Fruit fly (Drosophila melanogaster) whole organism, embryonic: ENCODE results near the gene Or85a.

Experiments
- Atf6 ChIP-seq: fragments of 200-800 bp; sonication (Bioruptor generic); IDR thresholded peaks from 2 replicates; pipeline ENCODE4 v1.3.6; 2022; ENCODE audit warnings: missing biosample characterization, missing genetic modification characterization
- B-H1 ChIP-seq: fragments of 200-800 bp; sonication (Bioruptor generic); IDR thresholded peaks from 3 replicates; pipeline ENCODE4 v1.3.6; 2022; ENCODE audit warnings: missing biosample characterization, missing genetic modification characterization
- Blimp-1 ChIP-seq: fragments of 200-800 bp; sonication (Bioruptor generic); optimal IDR thresholded peaks from 3 replicates; lab custom pipeline; 2018; ENCODE audit warnings: missing biosample characterization, missing genetic modification characterization, mild to moderate bottlenecking, moderate library complexity, missing genetic modification reagents
- CG10267 ChIP-seq: fragments of 200-800 bp; sonication (Bioruptor generic); optimal IDR thresholded peaks from 2 replicates; lab custom pipeline; 2018; ENCODE audit warnings: missing biosample characterization, mild to moderate bottlenecking, missing genetic modification characterization, moderate library complexity
- CG11398 ChIP-seq: fragments of 200-800 bp; sonication (Bioruptor generic); optimal IDR thresholded peaks from 2 replicates; lab custom pipeline; 2016; ENCODE audit warnings: missing biosample characterization, missing genetic modification characterization
- CG12299 ChIP-seq: fragments of 200-800 bp; sonication (Bioruptor generic); optimal IDR thresholded peaks from 2 replicates; lab custom pipeline; 2018; ENCODE audit warnings: missing biosample characterization, mild to moderate bottlenecking, missing genetic modification characterization
- CG12744 ChIP-seq: fragments of 200-800 bp; sonication (Bioruptor generic); optimal IDR thresholded peaks from 2 replicates; lab custom pipeline; 2016; ENCODE audit warnings: missing biosample characterization, missing genetic modification characterization
- CG13287 ChIP-seq: fragments of 200-800 bp; sonication (Bioruptor generic); IDR thresholded peaks from 2 replicates; pipeline ENCODE4 v1.3.6; 2022; ENCODE audit warnings: missing biosample characterization, missing genetic modification characterization; ENCODE audit not compliant: partially characterized antibody
- CG13424 ChIP-seq: fragments of 200-800 bp; sonication (Bioruptor generic); optimal IDR thresholded peaks from 2 replicates; lab custom pipeline; 2019; ENCODE audit warnings: missing biosample characterization, mild to moderate bottlenecking, missing genetic modification characterization, moderate library complexity
- CG14860 ChIP-seq: fragments of 200-800 bp; sonication (Bioruptor generic); IDR thresholded peaks from 3 replicates; pipeline ENCODE4 v1.3.6; 2022; ENCODE audit warnings: missing biosample characterization, missing genetic modification characterization; ENCODE audit not compliant: partially characterized antibody
- CG15601 ChIP-seq: fragments of 200-800 bp; sonication (Bioruptor generic); optimal IDR thresholded peaks from 3 replicates; lab custom pipeline; 2019; ENCODE audit warnings: missing biosample characterization, mild to moderate bottlenecking, missing genetic modification characterization, moderate library complexity
- CG16779 ChIP-seq: fragments of 200-800 bp; sonication (Bioruptor generic); IDR thresholded peaks from 2 replicates; pipeline ENCODE4 v1.3.6; 2022; ENCODE audit warnings: missing biosample characterization, missing genetic modification characterization
- CG17359 ChIP-seq: fragments of 200-800 bp; sonication (Bioruptor generic); optimal IDR thresholded peaks from 3 replicates; lab custom pipeline; 2018; ENCODE audit warnings: missing biosample characterization, mild to moderate bottlenecking, missing genetic modification characterization, moderate library complexity
- CG17361 ChIP-seq: fragments of 200-800 bp; sonication (Bioruptor generic); IDR thresholded peaks from 3 replicates; pipeline ENCODE4 v1.3.6; 2022; ENCODE audit warnings: missing biosample characterization, missing genetic modification characterization
- CG18764 ChIP-seq: fragments of 200-800 bp; sonication (Bioruptor generic); optimal IDR thresholded peaks from 3 replicates; lab custom pipeline; 2016; ENCODE audit warnings: missing biosample characterization, missing genetic modification characterization
- CG2116 ChIP-seq: fragments of 200-800 bp; sonication (Bioruptor generic); optimal IDR thresholded peaks from 3 replicates; lab custom pipeline; 2018; ENCODE audit warnings: missing biosample characterization, mild to moderate bottlenecking, missing genetic modification characterization
- CG2120 ChIP-seq: fragments of 200-800 bp; sonication (Bioruptor generic); optimal IDR thresholded peaks from 3 replicates; lab custom pipeline; 2016; ENCODE audit warnings: missing biosample characterization, missing genetic modification characterization
- CG2129 ChIP-seq: fragments of 200-800 bp; sonication (Bioruptor generic); IDR thresholded peaks from 2 replicates; pipeline ENCODE4 v1.3.6; 2022; ENCODE audit warnings: missing biosample characterization, missing genetic modification characterization; ENCODE audit not compliant: partially characterized antibody
- CG2875 ChIP-seq: fragments of 200-800 bp; sonication (Bioruptor generic); optimal IDR thresholded peaks from 2 replicates; lab custom pipeline; 2017; ENCODE audit warnings: missing biosample characterization, mild to moderate bottlenecking, missing genetic modification characterization, missing genetic modification reagents
- CG30020 ChIP-seq: fragments of 200-800 bp; optimal IDR thresholded peaks from 2 replicates; lab custom pipeline; 2019; ENCODE audit warnings: missing biosample characterization, mild to moderate bottlenecking, missing genetic modification characterization, moderate library complexity
- CG31441 ChIP-seq: fragments of 200-800 bp; sonication (Bioruptor generic); IDR thresholded peaks from 2 replicates; pipeline ENCODE4 v1.3.6; 2022; ENCODE audit warnings: missing biosample characterization, missing genetic modification characterization
- CG4360 ChIP-seq: fragments of 200-800 bp; sonication (Bioruptor generic); IDR thresholded peaks from 2 replicates; pipeline ENCODE4 v1.3.6; 2022; ENCODE audit warnings: missing biosample characterization, missing genetic modification characterization
- CG6765 ChIP-seq: fragments of 200-800 bp; sonication (Bioruptor generic); optimal IDR thresholded peaks from 3 replicates; lab custom pipeline; 2017; ENCODE audit warnings: missing biosample characterization, mild to moderate bottlenecking, missing genetic modification characterization
- CG9876 ChIP-seq: fragments of 200-800 bp; sonication (Bioruptor generic); optimal IDR thresholded peaks from 2 replicates; lab custom pipeline; 2016; ENCODE audit warnings: missing biosample characterization, missing genetic modification characterization
- Dip2 ChIP-seq: fragments of 200-800 bp; sonication (Bioruptor generic); IDR thresholded peaks from 2 replicates; pipeline ENCODE4 v1.3.6; 2022; ENCODE audit warnings: missing biosample characterization, missing genetic modification characterization
- E2f1 ChIP-seq: fragments of 200-800 bp; sonication (Bioruptor generic); IDR thresholded peaks from 2 replicates; pipeline ENCODE4 v1.3.6; 2022; ENCODE audit warnings: missing biosample characterization, missing genetic modification characterization
- Eip74EF ChIP-seq, 2 experiments: fragments of 200-800 bp in 1 of 2; fragments of >200 bp in 1 of 2; sonication (Bioruptor generic) in 1 of 2; optimal IDR thresholded peaks; 2 replicates each; lab custom pipeline; 2017 to 2019; ENCODE audit warnings: missing biosample characterization in 2 of 2, missing genetic modification characterization in 2 of 2, mild to moderate bottlenecking in 1 of 2, moderate library complexity in 1 of 2
- HmgD ChIP-seq: fragments of 200-800 bp; sonication (Bioruptor generic); optimal IDR thresholded peaks from 3 replicates; lab custom pipeline; 2016; ENCODE audit warnings: missing biosample characterization, missing genetic modification characterization
- Hr39 ChIP-seq: fragments of >200 bp; optimal IDR thresholded peaks from 2 replicates; lab custom pipeline; 2017
- Opbp ChIP-seq: fragments of 200-800 bp; sonication (Bioruptor generic); IDR thresholded peaks from 3 replicates; pipeline ENCODE4 v1.3.6; 2022; ENCODE audit warnings: missing biosample characterization, missing genetic modification characterization; ENCODE audit not compliant: partially characterized antibody
- Rx ChIP-seq: fragments of 200-800 bp; sonication (Bioruptor generic); IDR thresholded peaks from 2 replicates; pipeline ENCODE4 v1.3.6; 2022; ENCODE audit warnings: missing biosample characterization, missing genetic modification characterization
- Spps ChIP-seq: fragments of 200-800 bp; sonication (Bioruptor generic); optimal IDR thresholded peaks from 2 replicates; lab custom pipeline; 2018; ENCODE audit warnings: missing biosample characterization, mild to moderate bottlenecking, missing genetic modification characterization
- Xbp1 ChIP-seq: fragments of 200-800 bp; sonication (Bioruptor generic); optimal IDR thresholded peaks from 3 replicates; lab custom pipeline; 2016; ENCODE audit warnings: missing biosample characterization, mild to moderate bottlenecking, missing genetic modification characterization
- dysf ChIP-seq: fragments of 200-800 bp; sonication (Bioruptor generic); IDR thresholded peaks from 3 replicates; pipeline ENCODE4 v1.3.6; 2022; ENCODE audit warnings: missing biosample characterization, missing genetic modification characterization
- gem ChIP-seq: fragments of 200-800 bp; sonication (Bioruptor generic); optimal IDR thresholded peaks from 2 replicates; lab custom pipeline; 2019; ENCODE audit warnings: missing biosample characterization, mild to moderate bottlenecking, missing genetic modification characterization, moderate library complexity
- gfzf ChIP-seq: fragments of 200-800 bp; sonication (Bioruptor generic); optimal IDR thresholded peaks from 2 replicates; lab custom pipeline; 2016; ENCODE audit warnings: missing biosample characterization, mild to moderate bottlenecking, missing genetic modification characterization, moderate library complexity
- lmd ChIP-seq: fragments of 200-800 bp; sonication (Bioruptor generic); IDR thresholded peaks from 2 replicates; pipeline ENCODE4 v1.3.6; 2022; ENCODE audit warnings: missing biosample characterization, missing genetic modification characterization
- psq ChIP-seq: fragments of 200-800 bp; sonication (Bioruptor generic); optimal IDR thresholded peaks from 2 replicates; lab custom pipeline; 2017; ENCODE audit warnings: missing biosample characterization, missing genetic modification characterization
- sens ChIP-seq: fragments of 200-800 bp; sonication (Bioruptor generic); peaks from one replicate; lab custom pipeline; 2016; ENCODE audit warnings: missing biosample characterization, missing genetic modification characterization
- seq ChIP-seq: fragments of 200-800 bp; sonication (Bioruptor generic); IDR thresholded peaks from 2 replicates; pipeline ENCODE4 v1.3.6; 2022; ENCODE audit warnings: missing biosample characterization, missing genetic modification characterization
- stwl ChIP-seq: fragments of 200-800 bp; sonication (Bioruptor generic); optimal IDR thresholded peaks from 3 replicates; lab custom pipeline; 2018; ENCODE audit warnings: missing biosample characterization, mild to moderate bottlenecking, missing genetic modification characterization, moderate library complexity
- twi ChIP-seq: fragments of 200-800 bp; optimal IDR thresholded peaks from 2 replicates; lab custom pipeline; 2019; ENCODE audit warnings: missing biosample characterization, mild to moderate bottlenecking, missing genetic modification characterization, moderate library complexity
- tx ChIP-seq: fragments of 200-800 bp; sonication (Bioruptor generic); optimal IDR thresholded peaks from 2 replicates; lab custom pipeline; 2016; ENCODE audit warnings: missing biosample characterization, missing genetic modification characterization
- wor ChIP-seq: fragments of 200-800 bp; sonication (Bioruptor generic); IDR thresholded peaks from 2 replicates; pipeline ENCODE4 v1.3.6; 2022; ENCODE audit warnings: missing biosample characterization, missing genetic modification characterization
- z ChIP-seq: fragments of 200-800 bp; sonication (Bioruptor generic); IDR thresholded peaks from 3 replicates; pipeline ENCODE4 v1.3.6; 2022; ENCODE audit warnings: missing biosample characterization, missing genetic modification characterization

Or85a gene

DNA sequence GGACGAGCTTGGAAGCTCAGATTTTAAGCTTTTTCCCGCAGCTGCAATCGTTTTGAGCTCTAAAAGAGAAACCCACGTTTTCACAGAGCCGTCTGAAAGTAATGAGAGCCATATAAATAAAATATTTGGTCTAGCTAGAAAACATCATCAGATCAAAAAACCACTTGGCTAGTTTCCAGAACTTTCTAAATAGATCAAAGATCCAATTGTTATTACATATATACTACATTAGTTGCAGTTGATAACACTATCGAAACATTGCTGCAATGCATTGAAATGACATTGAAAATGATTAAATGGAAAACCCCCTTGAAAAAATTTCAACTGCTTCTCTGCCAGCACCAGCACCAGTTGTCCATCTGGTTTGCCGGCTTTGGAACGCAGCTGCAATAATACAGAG, 33.4 kb downstream of the Or85a start (continued):
- TF ChIP-seq z (GFP tag; lab: Robert Waterston, UW) (no peak), Blimp-1 (GFP tag; lab: Kevin White, UChicago) (no peak), CG6765 (GFP tag; lab: Kevin White, UChicago) (no peak), Rx (GFP tag; lab: Robert Waterston, UW) (no peak), Hr39 (lab: Kevin White, UChicago) (no peak), CG4360 (no peak), Atf6 (no peak), CG15601 (tag; lab: Kevin White, UChicago) (no peak), CG17361 (GFP tag; lab: Robert Waterston, UW) (no peak), gem (tag; lab: Kevin White, UChicago) (peak; percentile 60), wor (peak; percentile 10; the same call in 1 of the 2 replicates), CG14860 (GFP tag; lab: Robert Waterston, UW) (no peak), dysf (GFP tag; lab: Robert Waterston, UW) (peak; percentile 11; the same call in 2 of the 3 replicates), CG11398 (GFP tag; lab: Kevin White, UChicago) (no peak), tx (no peak), twi (no peak), CG13287 (GFP tag; lab: Robert Waterston, UW) (no peak), CG2120 (GFP tag; lab: Kevin White, UChicago) (no peak), HmgD (GFP tag; lab: Kevin White, UChicago) (no peak), sens (GFP tag; lab: Kevin White, UChicago) (peak; percentile 79), CG13424 (peak; percentile 62), CG16779 (GFP tag; lab: Robert Waterston, UW) (no peak), CG12744 (GFP tag; lab: Kevin White, UChicago) (no peak), CG17359 (tag; lab: Kevin White, UChicago) (peak; percentile 43), CG10267 (tag; lab: Kevin White, UChicago) (no peak), CG31441 (GFP tag; lab: Robert Waterston, UW) (no peak), psq (no peak), CG9876 (GFP tag; lab: Kevin White, UChicago) (no peak), Xbp1 (GFP tag; lab: Kevin White, UChicago) (peak; percentile 4), Dip2 (GFP tag; lab: Robert Waterston, UW) (no peak), CG12299 (tag; lab: Kevin White, UChicago) (no peak), E2f1 (GFP tag; lab: Robert Waterston, UW) (no peak), seq (GFP tag; lab: Robert Waterston, UW) (peak; percentile 34; the same call in 1 of the 2 replicates), CG2129 (GFP tag; lab: Robert Waterston, UW) (no peak), Spps (tag; lab: Kevin White, UChicago) (no peak), CG2875 (GFP tag; lab: Kevin White, UChicago) (no peak), Eip74EF (GFP tag; optimal IDR thresholded peaks at IDR 0.05; lab: Kevin White, UChicago) (no peak), gfzf (no peak), B-H1 (GFP tag; lab: Robert Waterston, UW) (peak; percentile 21; the same call in 1 of the 3 replicates), CG2116 (no peak), lmd (GFP tag; lab: Robert Waterston, UW) (peak; percentile 36; the same call in 1 of the 2 replicates), CG30020 (no peak), stwl (no peak), CG18764 (no peak), Opbp (no peak)
